Fruit fly (Drosophila melanogaster) whole organism, adult: ENCODE data around the gene pim.
A peak's percentile ranks its signal among the peaks of the same experiment; 100 is the strongest.

Experiments used
- CG11617 ChIP-seq: fragments of 200-800 bp; sonication (Bioruptor generic); optimal IDR thresholded peaks from 2 replicates; lab custom pipeline; 2017; ENCODE audit warnings: mild to moderate bottlenecking, missing biosample characterization, missing genetic modification reagents, missing genetic modification characterization
- CG14711 ChIP-seq: fragments of 200-800 bp; sonication (Bioruptor generic); optimal IDR thresholded peaks from 2 replicates; lab custom pipeline; 2018; ENCODE audit warnings: missing biosample characterization, mild to moderate bottlenecking, missing genetic modification characterization, moderate library complexity
- Clk ChIP-seq: fragments of 200-800 bp; sonication (Bioruptor generic); optimal IDR thresholded peaks from 2 replicates; lab custom pipeline; 2017; ENCODE audit warnings: missing biosample characterization, missing genetic modification characterization
- Hr96 ChIP-seq: fragments of 200-800 bp; sonication (Bioruptor generic); optimal IDR thresholded peaks from 2 replicates; lab custom pipeline; 2016; ENCODE audit warnings: missing biosample characterization, missing genetic modification characterization
- Mnt ChIP-seq: fragments of 200-800 bp; sonication (Bioruptor generic); optimal IDR thresholded peaks from 2 replicates; lab custom pipeline; 2016; ENCODE audit warnings: missing biosample characterization, mild to moderate bottlenecking, missing genetic modification characterization
- bab1 ChIP-seq: fragments of 200-800 bp; sonication (Bioruptor generic); optimal IDR thresholded peaks from 3 replicates; lab custom pipeline; 2019; ENCODE audit warnings: missing biosample characterization, mild to moderate bottlenecking, missing genetic modification characterization, moderate library complexity
- cic ChIP-seq: fragments of 200-800 bp; sonication (Bioruptor generic); optimal IDR thresholded peaks from 2 replicates; lab custom pipeline; 2017; ENCODE audit warnings: missing biosample characterization, mild to moderate bottlenecking, missing genetic modification characterization, moderate library complexity
- cnc ChIP-seq, 2 experiments: fragments of >200 bp; optimal IDR thresholded peaks; 2 replicates each; lab custom pipeline; 2017
- kay ChIP-seq: fragments of 200-800 bp; sonication (Bioruptor generic); peaks from one replicate; lab custom pipeline; 2016; ENCODE audit warnings: missing biosample characterization, missing genetic modification characterization, borderline replicate concordance
- ovo ChIP-seq: fragments of 200-800 bp; sonication (Bioruptor generic); optimal IDR thresholded peaks from 2 replicates; lab custom pipeline; 2016; ENCODE audit warnings: missing biosample characterization, missing genetic modification characterization
- pad ChIP-seq: fragments of 200-800 bp; sonication (Bioruptor generic); optimal IDR thresholded peaks from 3 replicates; lab custom pipeline; 2017; ENCODE audit warnings: missing biosample characterization, missing genetic modification characterization, mild to moderate bottlenecking, moderate library complexity, missing genetic modification reagents
- tj ChIP-seq: fragments of 200-800 bp; sonication (Bioruptor generic); optimal IDR thresholded peaks from 3 replicates; lab custom pipeline; 2017; ENCODE audit warnings: missing biosample characterization, mild to moderate bottlenecking, missing genetic modification characterization, moderate library complexity

DNA sequence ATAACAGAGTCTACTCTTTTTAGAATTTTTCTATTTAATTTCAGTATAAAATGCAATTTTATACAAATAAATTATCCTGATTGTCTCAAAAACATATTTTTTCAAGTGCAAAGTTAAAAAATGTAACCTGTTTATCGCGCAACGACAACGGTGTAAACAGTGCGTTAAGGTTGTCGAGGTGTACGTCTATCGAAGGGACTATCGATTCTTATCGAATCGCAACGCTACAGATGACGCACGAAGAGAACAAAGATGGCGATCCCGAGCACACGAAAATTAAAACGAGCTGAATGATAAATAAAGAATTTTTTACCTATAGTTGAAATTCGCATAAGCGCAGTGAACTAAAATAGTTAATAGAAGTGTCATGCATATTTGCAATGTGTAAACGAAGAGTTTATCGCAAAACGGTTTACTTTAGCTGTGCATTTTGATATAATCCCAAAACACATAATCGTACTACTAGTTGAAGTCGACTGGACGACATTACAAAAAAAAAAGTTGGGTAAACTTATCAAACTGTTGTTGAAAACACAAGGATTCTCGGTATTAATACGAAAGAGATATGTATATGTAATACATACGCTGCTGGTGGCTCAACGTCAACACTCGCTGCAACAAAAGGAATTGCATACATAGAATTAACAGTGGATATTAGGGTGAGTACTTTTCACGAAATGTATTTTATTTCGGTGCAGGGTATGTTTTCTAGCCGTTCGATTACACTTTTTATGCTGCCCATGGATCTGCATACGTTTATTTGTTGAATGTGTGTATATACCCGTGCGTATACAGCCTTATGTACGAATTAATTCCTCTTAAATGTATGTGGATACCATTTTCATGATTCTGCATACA is 25.3 kb downstream of the pim start, which contains the start of gene da:
- TF ChIP-seq Clk (GFP tag; lab: Kevin White, UChicago) (no peak), Mnt (GFP tag; lab: Kevin White, UChicago) (peak; percentile 69), CG14711 (tag; lab: Kevin White, UChicago) (peak; percentile 63), Hr96 (GFP tag; lab: Kevin White, UChicago) (no peak), tj (GFP tag; lab: Kevin White, UChicago) (peak; percentile 30), cic (GFP tag; lab: Kevin White, UChicago) (peak; percentile 45), kay (GFP tag; lab: Kevin White, UChicago) (peak; percentile 99), pad (GFP tag; lab: Kevin White, UChicago) (peak; percentile 28), ovo (GFP tag; lab: Kevin White, UChicago) (no peak), CG11617 (peak; percentile 74), bab1 (peak; percentile 21), cnc (optimal IDR thresholded peaks at IDR 0.05; lab: Kevin White, UChicago) (no peak)
